Worm (Caenorhabditis elegans): ENCODE measurements around the gene srbc-6.

The srbc-6 gene

ce11 chrV:3168650-3169049 is 1.3 kb upstream of the srbc-6 start, which contains the start of gene C36C5.15:
Gene C36C5.15 (minus strand): TSS chrV:3168750.
- TF ChIP-seq elt-3 (tag; optimal IDR thresholded peaks at IDR 0.05) (no peak), M03D4.4 (tag; optimal IDR thresholded peaks at IDR 0.05) (no peak), hlh-1 (tag; optimal IDR thresholded peaks at IDR 0.05) (no peak), lin-13 (tag; optimal IDR thresholded peaks at IDR 0.05) (no peak), mls-2 (tag; optimal IDR thresholded peaks at IDR 0.05) (no peak), sptf-1 (tag; optimal IDR thresholded peaks at IDR 0.05) (no peak), ham-2 (GFP tag; optimal IDR thresholded peaks at IDR 0.05) (no peak), ces-1 (GFP tag; optimal IDR thresholded peaks at IDR 0.05) (no peak), unc-39 (tag; optimal IDR thresholded peaks at IDR 0.05) (no peak), nhr-237 (tag; optimal IDR thresholded peaks at IDR 0.05) (no peak), snpc-4 (tag; optimal IDR thresholded peaks at IDR 0.05) (no peak), ceh-43 (GFP tag; optimal IDR thresholded peaks at IDR 0.05) (no peak), nhr-12 (tag; optimal IDR thresholded peaks at IDR 0.05) (no peak), tbx-8 (GFP tag; optimal IDR thresholded peaks at IDR 0.05) (no peak), unc-62 (GFP tag; optimal IDR thresholded peaks at IDR 0.05) (no peak), sem-2 (GFP tag; optimal IDR thresholded peaks at IDR 0.05) (no peak), elt-1 (tag; optimal IDR thresholded peaks at IDR 0.05; ENCODE audit: borderline replicate concordance, insufficient read depth) (no peak)

ce11 chrV:3171625-3172024 is 1.7 kb downstream of the srbc-6 start:
- TF ChIP-seq M03D4.4 (tag; optimal IDR thresholded peaks at IDR 0.05) (no peak), nhr-28 (tag; optimal IDR thresholded peaks at IDR 0.05) (no peak), lin-32 (GFP tag; optimal IDR thresholded peaks at IDR 0.05) (no peak), ces-1 (GFP tag; optimal IDR thresholded peaks at IDR 0.05) (no peak), nhr-2 (tag; optimal IDR thresholded peaks at IDR 0.05) (no peak), sem-2 (GFP tag; optimal IDR thresholded peaks at IDR 0.05) (no peak), lin-13 (tag; optimal IDR thresholded peaks at IDR 0.05) (no peak), nhr-237 (tag; optimal IDR thresholded peaks at IDR 0.05) (no peak), elt-3 (tag; optimal IDR thresholded peaks at IDR 0.05) (no peak), mls-2 (tag; optimal IDR thresholded peaks at IDR 0.05) (no peak), blmp-1 (tag; optimal IDR thresholded peaks at IDR 0.05) (no peak), bed-3 (GFP tag; optimal IDR thresholded peaks at IDR 0.05) (no peak), unc-39 (tag; optimal IDR thresholded peaks at IDR 0.05) (no peak), hlh-1 (tag; optimal IDR thresholded peaks at IDR 0.05) (no peak), ceh-83 (GFP tag; optimal IDR thresholded peaks at IDR 0.05) (no peak), drap-1 (GFP tag; optimal IDR thresholded peaks at IDR 0.05) (no peak), flh-1 (GFP tag; optimal IDR thresholded peaks at IDR 0.05) (no peak), unc-120 (tag; optimal IDR thresholded peaks at IDR 0.05; ENCODE audit: poor library complexity, severe bottlenecking) (no peak), pha-4 (tag; optimal IDR thresholded peaks at IDR 0.05) (no peak), tbx-8 (GFP tag; optimal IDR thresholded peaks at IDR 0.05) (no peak)

ce11 chrV:3176161-3176560 is 6.2 kb downstream of the srbc-6 start, which contains the start of gene srab-8:
Gene srab-8 (plus strand): TSS chrV:3176461.
- TF ChIP-seq mab-5 (tag; optimal IDR thresholded peaks at IDR 0.05) (no peak), tbx-8 (GFP tag; optimal IDR thresholded peaks at IDR 0.05) (no peak), unc-120 (tag; optimal IDR thresholded peaks at IDR 0.05; ENCODE audit: poor library complexity, severe bottlenecking) (no peak), nhr-12 (tag; optimal IDR thresholded peaks at IDR 0.05) (no peak), elt-1 (tag; optimal IDR thresholded peaks at IDR 0.05; ENCODE audit: borderline replicate concordance, insufficient read depth) (no peak)

- TF ChIP-seq snpc-4 (tag; optimal IDR thresholded peaks at IDR 0.05) (no peak), lsy-2 (tag; optimal IDR thresholded peaks at IDR 0.05) (no peak), blmp-1 (tag; optimal IDR thresholded peaks at IDR 0.05) (no peak), mep-1 (tag; optimal IDR thresholded peaks at IDR 0.05) (no peak), unc-62 (GFP tag; optimal IDR thresholded peaks at IDR 0.05) (no peak), nhr-237 (tag; optimal IDR thresholded peaks at IDR 0.05) (no peak), tbx-8 (GFP tag; optimal IDR thresholded peaks at IDR 0.05) (no peak), lin-13 (tag; optimal IDR thresholded peaks at IDR 0.05) (no peak), elt-1 (tag; optimal IDR thresholded peaks at IDR 0.05; ENCODE audit: borderline replicate concordance, insufficient read depth) (no peak), nhr-28 (tag; optimal IDR thresholded peaks at IDR 0.05) (no peak), sptf-1 (tag; optimal IDR thresholded peaks at IDR 0.05) (no peak), drap-1 (GFP tag; optimal IDR thresholded peaks at IDR 0.05) (no peak), mls-2 (tag; optimal IDR thresholded peaks at IDR 0.05) (no peak), ceh-83 (GFP tag; optimal IDR thresholded peaks at IDR 0.05) (no peak)
Observed at ce11 chrV:3185855-3186254, 15.9 kb downstream of the srbc-6 start.

DNA sequence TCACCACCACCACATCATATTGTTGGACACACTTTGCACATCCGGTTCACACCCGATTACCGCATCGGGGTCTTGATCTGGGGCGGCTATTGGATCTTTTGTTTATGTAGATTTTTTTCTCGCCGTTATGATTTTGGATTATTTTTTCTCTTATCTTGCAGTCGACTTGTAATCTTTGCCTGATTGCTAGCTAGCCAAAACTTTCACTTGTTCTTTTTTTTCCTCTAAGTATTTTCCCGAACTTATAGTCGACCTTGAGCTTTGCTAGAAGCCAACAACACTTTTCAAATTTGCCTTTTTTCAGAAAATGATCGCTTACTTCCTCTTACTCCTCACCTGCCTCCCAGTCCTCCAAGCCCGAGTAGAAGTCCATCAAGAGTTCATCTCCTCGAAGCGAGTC is 18.1 kb downstream of the srbc-6 start, which contains the start of gene lag-2:
lag-2 (plus strand) TSS at position 301 of the 400 bp plus-strand sequence.
- TF ChIP-seq bed-3 (GFP tag; optimal IDR thresholded peaks at IDR 0.05), result no peak
- TF ChIP-seq elt-1 (tag; optimal IDR thresholded peaks at IDR 0.05; ENCODE audit: borderline replicate concordance, insufficient read depth), result no peak
- TF ChIP-seq zip-8 (tag; optimal IDR thresholded peaks at IDR 0.05), result no peak
- TF ChIP-seq mls-2 (tag; optimal IDR thresholded peaks at IDR 0.05), result no peak
- no peak for TF ChIP-seq ces-1 (GFP tag; optimal IDR thresholded peaks at IDR 0.05)
- no peak for TF ChIP-seq nhr-28 (tag; optimal IDR thresholded peaks at IDR 0.05)
- no peak for TF ChIP-seq sptf-1 (tag; optimal IDR thresholded peaks at IDR 0.05)
- no peak for TF ChIP-seq ham-2 (GFP tag; optimal IDR thresholded peaks at IDR 0.05)
- TF ChIP-seq nhr-12 (tag; optimal IDR thresholded peaks at IDR 0.05), result no peak
- TF ChIP-seq nhr-237 (tag; optimal IDR thresholded peaks at IDR 0.05), result no peak
- TF ChIP-seq unc-120 (tag; optimal IDR thresholded peaks at IDR 0.05; ENCODE audit: poor library complexity, severe bottlenecking), result no peak
- TF ChIP-seq unc-62 (GFP tag; optimal IDR thresholded peaks at IDR 0.05), result no peak
- no peak for TF ChIP-seq snpc-4 (tag; optimal IDR thresholded peaks at IDR 0.05)
- TF ChIP-seq ceh-83 (GFP tag; optimal IDR thresholded peaks at IDR 0.05), result no peak
- no peak for TF ChIP-seq flh-1 (GFP tag; optimal IDR thresholded peaks at IDR 0.05)
- TF ChIP-seq mab-5 (tag; optimal IDR thresholded peaks at IDR 0.05), result no peak
- TF ChIP-seq cnd-1 (tag; optimal IDR thresholded peaks at IDR 0.05), result no peak
- TF ChIP-seq hlh-1 (tag; optimal IDR thresholded peaks at IDR 0.05), result no peak
- TF ChIP-seq sem-2 (GFP tag; optimal IDR thresholded peaks at IDR 0.05), result no peak
- no peak for TF ChIP-seq lin-13 (tag; optimal IDR thresholded peaks at IDR 0.05)
